Worm (Caenorhabditis elegans): ENCODE results near the gene srd-12.

The srd-12 gene

DNA sequence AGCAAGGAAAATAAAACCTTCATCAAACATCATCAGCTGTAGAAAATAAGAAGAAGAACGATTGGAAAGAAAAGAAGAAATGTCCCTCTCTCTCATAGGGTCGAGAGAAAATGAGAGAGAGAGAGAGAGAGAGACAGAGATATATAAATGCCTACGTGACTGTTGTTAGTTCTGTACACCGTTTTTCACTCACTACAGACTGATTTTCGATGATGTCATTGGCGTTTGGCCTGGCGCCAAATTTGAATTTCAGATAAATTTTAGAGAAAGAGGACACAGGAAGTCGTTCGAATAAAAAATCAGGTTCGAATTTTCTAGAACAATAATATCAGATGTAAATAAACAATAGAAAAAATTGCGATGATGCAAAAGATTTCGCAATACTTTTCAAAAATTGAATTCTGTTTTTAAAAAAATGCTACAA lies 25.9 kb upstream of the srd-12 start (continued):
- no peak for TF ChIP-seq sox-4 (tag; optimal IDR thresholded peaks at IDR 0.05)
- TF ChIP-seq tlp-1 (tag; optimal IDR thresholded peaks at IDR 0.05) = no peak
- peak; percentile 31 for TF ChIP-seq nhr-28 (tag; optimal IDR thresholded peaks at IDR 0.05)
- peak; percentile 73 to 84 for TF ChIP-seq lin-35 (GFP tag; optimal IDR thresholded peaks at IDR 0.05)

DNA sequence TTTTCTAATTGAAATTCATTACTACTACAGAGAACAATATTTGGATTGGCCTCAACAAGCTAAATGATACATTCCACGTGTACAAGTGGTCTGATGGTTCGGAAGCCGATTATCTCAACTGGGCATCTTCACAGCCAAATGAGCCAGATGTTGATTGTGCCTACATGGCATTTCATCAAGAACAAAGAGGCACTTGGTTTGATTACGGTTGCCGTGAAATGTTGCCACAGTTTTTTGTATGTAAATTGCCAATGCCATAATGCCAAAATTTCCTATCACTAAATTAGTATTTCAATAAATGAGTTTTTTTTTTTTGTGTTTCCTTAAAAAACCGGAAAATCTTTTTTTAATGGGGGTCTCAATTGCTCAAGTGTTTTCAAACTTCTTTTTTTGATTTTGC lies 24.6 kb upstream of the srd-12 start:
- no peak for TF ChIP-seq grh-1 (GFP tag; IDR thresholded peaks at IDR 0.05)
- no peak for TF ChIP-seq ceh-90 (tag; optimal IDR thresholded peaks at IDR 0.05)
- TF ChIP-seq nhr-85 (tag) = peak; percentile 40

DNA sequence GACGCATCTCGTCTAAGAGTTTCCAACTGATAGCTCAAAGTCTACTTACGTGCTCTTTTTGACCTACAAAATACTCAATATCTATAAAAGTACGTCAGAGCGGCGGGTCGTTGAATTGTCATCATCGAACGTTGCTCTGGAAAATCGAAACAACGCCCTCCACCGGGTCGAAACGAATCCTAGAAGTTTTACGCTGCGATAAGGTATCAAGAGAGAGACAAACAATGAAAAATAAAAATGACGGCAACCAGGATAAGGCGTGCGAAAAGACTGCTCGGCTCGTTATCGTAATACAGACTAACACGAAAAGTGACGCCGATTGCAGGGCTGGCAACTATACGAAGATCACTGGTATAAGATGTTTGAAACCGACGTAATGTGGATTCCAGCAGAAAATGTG lies 24.1 kb upstream of the srd-12 start:
- TF ChIP-seq lin-14 (GFP tag; optimal IDR thresholded peaks at IDR 0.05) (peak; percentile 22), elt-2 (tag; optimal IDR thresholded peaks at IDR 0.05) (peak; percentile 58), lin-35 (GFP tag; optimal IDR thresholded peaks at IDR 0.05) (peak in 1 of 2 experiments; percentile 0), unc-86 (tag; optimal IDR thresholded peaks at IDR 0.05) (no peak), pqm-1 (tag; optimal IDR thresholded peaks at IDR 0.05) (peak; percentile 11), nhr-71 (tag; optimal IDR thresholded peaks at IDR 0.05) (peak; percentile 10)

DNA sequence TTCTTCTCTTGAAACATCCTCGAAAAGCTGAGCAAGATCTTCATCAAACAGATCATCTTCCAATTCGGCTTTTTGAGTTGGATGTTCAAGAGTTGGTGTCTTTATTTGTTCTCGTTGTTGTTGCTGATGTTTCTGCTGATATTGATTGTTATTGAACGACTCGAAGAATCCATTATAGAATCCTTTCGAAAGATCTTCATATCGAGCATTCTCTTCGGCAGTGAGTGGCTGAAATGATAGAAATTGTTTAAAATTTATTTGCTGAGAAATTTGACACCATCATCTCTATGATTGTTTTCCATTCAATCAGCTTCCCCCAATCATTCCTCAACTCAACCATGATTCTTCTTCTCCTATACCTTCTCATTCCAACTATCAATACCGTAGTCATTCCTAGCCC lies 23.6 kb upstream of the srd-12 start, which contains the start of gene clec-178:
TSS of gene clec-178 (plus strand) at position 301 of the 400 bp plus-strand sequence.
- TF ChIP-seq unc-130 (tag; optimal IDR thresholded peaks at IDR 0.05) = no peak
- TF ChIP-seq pqm-1 (tag; optimal IDR thresholded peaks at IDR 0.05) = no peak
- no peak for TF ChIP-seq aha-1 (tag; optimal IDR thresholded peaks at IDR 0.05)

DNA sequence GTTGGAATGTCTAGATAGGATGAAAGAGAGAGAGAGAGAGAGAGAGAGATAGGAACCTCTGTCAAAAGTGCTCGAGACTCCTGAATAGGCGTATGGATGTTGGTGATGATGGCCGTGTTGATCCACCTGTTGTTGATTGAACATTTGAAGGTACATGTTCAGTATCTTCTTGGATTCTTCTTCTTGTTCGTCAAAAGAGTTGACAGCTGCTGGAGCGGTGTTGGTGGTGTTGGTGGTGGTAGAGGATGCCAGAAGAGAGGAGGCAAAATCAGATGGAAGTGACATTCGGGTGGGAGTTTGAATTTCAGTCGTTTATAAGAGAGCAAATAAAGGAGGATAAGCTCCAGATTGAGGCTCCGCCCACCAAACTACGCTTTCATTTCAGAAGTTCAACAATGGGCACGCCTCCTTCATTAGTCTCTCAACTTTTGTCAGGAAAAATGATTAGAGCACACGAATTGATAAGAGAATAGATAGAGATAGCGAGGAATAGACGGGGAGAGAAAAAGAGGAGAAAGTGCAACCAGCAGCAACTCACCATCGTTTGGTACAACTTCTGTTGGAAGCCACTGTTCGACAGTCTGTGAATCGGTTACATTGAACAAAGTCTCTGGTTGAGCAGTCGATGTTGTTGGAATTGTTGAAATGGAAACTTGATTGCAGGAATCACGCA lies 22.9 kb upstream of the srd-12 start:
- no peak for TF ChIP-seq jun-1 (tag; optimal IDR thresholded peaks at IDR 0.05)
- no peak for TF ChIP-seq efl-1 (optimal IDR thresholded peaks at IDR 0.05)
- TF ChIP-seq efl-1 (GFP tag; optimal IDR thresholded peaks at IDR 0.05 in 1 of 2) = peak in 1 of 2 experiments; percentile 85

DNA sequence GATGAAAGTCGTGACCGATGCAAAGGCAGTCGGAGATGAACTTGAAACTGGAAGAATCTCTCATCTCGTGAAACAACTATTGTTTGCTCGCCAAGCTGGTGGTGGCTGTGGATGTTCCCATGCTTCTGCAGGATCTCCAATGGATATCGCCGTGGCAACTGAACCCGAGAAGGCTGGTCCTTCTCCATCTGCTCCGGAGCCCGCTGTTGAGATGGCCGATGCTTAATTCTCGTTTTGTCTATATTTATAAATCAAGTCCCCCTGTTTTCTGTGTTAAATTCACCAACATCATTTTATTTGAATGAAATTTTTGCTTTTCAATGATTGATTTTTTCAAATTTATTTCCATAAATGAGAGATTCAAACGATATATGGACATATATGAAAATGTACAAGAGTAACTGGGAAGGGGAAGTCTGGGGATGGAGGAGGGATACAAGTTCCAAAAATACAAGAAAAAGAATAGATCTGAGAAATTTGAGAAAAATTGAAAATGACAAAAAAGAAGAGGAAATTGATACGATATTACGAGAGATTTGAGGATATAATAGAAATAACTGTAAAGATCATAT lies 20.8 kb upstream of the srd-12 start:
- no peak for TF ChIP-seq jun-1 (tag; optimal IDR thresholded peaks at IDR 0.05)
- TF ChIP-seq sup-37 (GFP tag; optimal IDR thresholded peaks at IDR 0.05) = no peak
- TF ChIP-seq egl-13 (tag; optimal IDR thresholded peaks at IDR 0.05) = no peak
- no peak for TF ChIP-seq pqm-1 (tag; optimal IDR thresholded peaks at IDR 0.05)
- peak; percentile 22 for TF ChIP-seq ceh-8 (GFP tag; optimal IDR thresholded peaks at IDR 0.05)
- TF ChIP-seq ceh-88 (GFP tag; IDR thresholded peaks at IDR 0.05) = no peak
- no peak for TF ChIP-seq C04F5.9 (tag; optimal IDR thresholded peaks at IDR 0.05)
- peak; percentile 25 for TF ChIP-seq nhr-85 (tag)
- peak; percentile 21 for TF ChIP-seq aly-2 (tag; optimal IDR thresholded peaks at IDR 0.05)

DNA sequence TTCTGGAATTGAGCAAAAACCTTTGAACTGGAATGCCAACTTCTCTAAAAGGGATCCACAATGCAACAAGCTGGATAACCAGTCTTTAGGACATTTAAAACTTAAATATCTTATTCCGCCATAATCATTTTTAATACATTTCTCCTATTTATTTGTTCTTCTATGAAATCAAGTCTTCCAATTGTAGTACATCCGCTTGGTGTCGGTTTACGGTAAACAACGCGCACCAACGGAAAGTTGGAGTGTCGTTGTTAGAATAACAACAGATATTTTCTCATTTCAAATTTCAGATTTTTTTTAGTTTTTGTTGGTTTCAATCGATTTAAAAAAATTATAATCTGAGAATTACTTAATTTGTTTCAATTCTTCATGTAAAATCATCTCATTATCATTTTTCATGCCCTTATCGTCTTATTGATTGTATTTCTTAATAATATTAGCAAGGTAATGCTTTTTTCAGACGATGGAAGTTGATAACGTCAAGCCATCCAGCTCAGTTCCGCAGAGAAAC lies 19.1 kb upstream of the srd-12 start, which contains the start of gene csn-5:
TSS of gene csn-5 (plus strand) at position 461 of the 511 bp plus-strand sequence.
- no peak for TF ChIP-seq zag-1 (tag; optimal IDR thresholded peaks at IDR 0.05)
- TF ChIP-seq C16A3.4 (tag; optimal IDR thresholded peaks at IDR 0.05) = peak; percentile 14
- TF ChIP-seq mdl-1 (tag; optimal IDR thresholded peaks at IDR 0.05) = no peak
- TF ChIP-seq swsn-7 (tag; optimal IDR thresholded peaks at IDR 0.05) = peak; percentile 11
- TF ChIP-seq xbp-1 (tag; optimal IDR thresholded peaks at IDR 0.05) = peak; percentile 18
- no peak for TF ChIP-seq jun-1 (tag; optimal IDR thresholded peaks at IDR 0.05)
- no peak for TF ChIP-seq ces-1 (GFP tag; optimal IDR thresholded peaks at IDR 0.05)
- TF ChIP-seq nhr-20 (tag; optimal IDR thresholded peaks at IDR 0.05) = peak; percentile 33
- no peak for TF ChIP-seq lin-15B (tag; optimal IDR thresholded peaks at IDR 0.05)
- no peak for TF ChIP-seq nhr-47 (tag; optimal IDR thresholded peaks at IDR 0.05)
- no peak for TF ChIP-seq rnt-1 (tag; optimal IDR thresholded peaks at IDR 0.05)
- no peak for TF ChIP-seq hpl-2 (GFP tag; optimal IDR thresholded peaks at IDR 0.05)
- no peak for TF ChIP-seq hlh-4 (tag; optimal IDR thresholded peaks at IDR 0.05)
- TF ChIP-seq C34B4.2 (tag; optimal IDR thresholded peaks at IDR 0.05) = no peak
- TF ChIP-seq unc-98 (GFP tag; IDR thresholded peaks at IDR 0.05) = no peak
- no peak for TF ChIP-seq F16B12.6 (tag; optimal IDR thresholded peaks at IDR 0.05)
- no peak for TF ChIP-seq fkh-8 (tag; optimal IDR thresholded peaks at IDR 0.05)
- TF ChIP-seq isw-1 (GFP tag; IDR thresholded peaks at IDR 0.05) = no peak
- no peak for TF ChIP-seq fkh-10 (GFP tag; optimal IDR thresholded peaks at IDR 0.05)
- TF ChIP-seq ceh-8 (GFP tag; optimal IDR thresholded peaks at IDR 0.05) = no peak
- TF ChIP-seq lin-35 (GFP tag; optimal IDR thresholded peaks at IDR 0.05) = peak in 1 of 2 experiments; percentile 18
